Worm (Caenorhabditis elegans) whole organism, young adult: ENCODE measurements around the gene lurp-2.

ENCODE experiments used
- C06A6.2 ChIP-seq: fragments of 200-800 bp; sonication (Bioruptor generic); conservative IDR thresholded peaks from 2 replicates; pipeline ENCODE4 v1.3.6; 2022; ENCODE audit warnings: missing genetic modification characterization, missing compliant biosample characterization
- F57C9.4 ChIP-seq: sonication (generic microtip); optimal IDR thresholded peaks from 2 replicates; lab custom pipeline; 2017; ENCODE audit warnings: mild to moderate bottlenecking, missing genetic modification characterization, missing compliant biosample characterization
- Y56A3A.18 ChIP-seq: fragments of 200-800 bp; sonication (Bioruptor generic); IDR thresholded peaks from 2 replicates; pipeline ENCODE4 v1.3.6; 2022; ENCODE audit warnings: missing genetic modification reagents, missing genetic modification characterization, missing compliant biosample characterization
- ccch-3 ChIP-seq: fragments of 200-800 bp; sonication (Bioruptor generic); optimal IDR thresholded peaks from 2 replicates; lab custom pipeline; 2018; ENCODE audit warnings: mild to moderate bottlenecking, missing genetic modification characterization, missing compliant biosample characterization
- sea-2 ChIP-seq: fragments of 200-800 bp; sonication (Bioruptor generic); IDR thresholded peaks from 2 replicates; pipeline ENCODE4 v1.3.6; 2022; ENCODE audit warnings: missing genetic modification characterization, missing compliant biosample characterization

ce11 chrV:13459323-13459722, 5.9 kb downstream of the lurp-2 start, which contains the start of gene bath-39:
- no peak for TF ChIP-seq F57C9.4 (tag; lab: Kevin White, UChicago)
- TF ChIP-seq Y56A3A.18 (GFP tag; lab: Robert Waterston, UW), result no peak
- no peak for TF ChIP-seq C06A6.2 (GFP tag; lab: Robert Waterston, UW)
- no peak for TF ChIP-seq sea-2
- no peak for TF ChIP-seq ccch-3 (GFP tag; lab: Kevin White, UChicago)
